Worm (Caenorhabditis elegans): ENCODE measurements around the gene F41C3.1.

Gene F41C3.1

ce11 chrII:4741527-4742187 is 10.4 kb upstream of the F41C3.1 start, which contains the start of gene acs-11 (continued):
- TF ChIP-seq sma-9 (GFP tag; optimal IDR thresholded peaks at IDR 0.05) (no peak), sma-9 (tag; optimal IDR thresholded peaks at IDR 0.05) (no peak), mab-5 (tag; optimal IDR thresholded peaks at IDR 0.05) (no peak), sma-3 (GFP tag; optimal IDR thresholded peaks at IDR 0.05) (peak; percentile 11), blmp-1 (tag; optimal IDR thresholded peaks at IDR 0.05; ENCODE audit: insufficient read depth) (no peak), elt-3 (tag; optimal IDR thresholded peaks at IDR 0.05) (no peak), nhr-23 (tag; optimal IDR thresholded peaks at IDR 0.05) (no peak)

- TF ChIP-seq mdl-1 (tag; optimal IDR thresholded peaks at IDR 0.05) (peak in 1 of 2 experiments; percentile 2), nhr-23 (tag; optimal IDR thresholded peaks at IDR 0.05) (no peak), blmp-1 (tag; optimal IDR thresholded peaks at IDR 0.05; ENCODE audit: insufficient read depth) (peak; percentile 88), lin-13 (GFP tag; optimal IDR thresholded peaks at IDR 0.05) (no peak), elt-1 (tag; optimal IDR thresholded peaks at IDR 0.05) (no peak), nhr-25 (tag; optimal IDR thresholded peaks at IDR 0.05) (peak; percentile 80), gmeb-1 (tag; optimal IDR thresholded peaks at IDR 0.05) (peak; percentile 33), F13H6.1 (tag; optimal IDR thresholded peaks at IDR 0.05) (no peak), mab-5 (tag; optimal IDR thresholded peaks at IDR 0.05) (no peak), nhr-237 (tag; optimal IDR thresholded peaks at IDR 0.05) (no peak), ztf-1 (GFP tag; conservative IDR thresholded peaks at IDR 0.05) (no peak), sem-4 (tag; optimal IDR thresholded peaks at IDR 0.05) (no peak), skn-1 (tag; optimal IDR thresholded peaks at IDR 0.05) (no peak), ztf-4 (tag; optimal IDR thresholded peaks at IDR 0.05) (peak; percentile 50), lsy-2 (tag; optimal IDR thresholded peaks at IDR 0.05) (peak in 1 of 2 experiments; percentile 37), mbf-1 (tag; optimal IDR thresholded peaks at IDR 0.05) (no peak), nhr-11 (tag; optimal IDR thresholded peaks at IDR 0.05) (peak; percentile 43), elt-3 (tag; optimal IDR thresholded peaks at IDR 0.05) (no peak), aly-2 (tag; optimal IDR thresholded peaks at IDR 0.05) (no peak), nhr-12 (tag; optimal IDR thresholded peaks at IDR 0.05) (no peak), nhr-129 (tag; optimal IDR thresholded peaks at IDR 0.05) (peak; percentile 13), unc-39 (tag; optimal IDR thresholded peaks at IDR 0.05) (no peak), sma-9 (GFP tag; optimal IDR thresholded peaks at IDR 0.05) (peak; percentile 96), sma-9 (tag; optimal IDR thresholded peaks at IDR 0.05) (peak; percentile 3), nhr-6 (tag; optimal IDR thresholded peaks at IDR 0.05) (no peak), nhr-21 (tag; optimal IDR thresholded peaks at IDR 0.05) (peak; percentile 90), fos-1 (tag; optimal IDR thresholded peaks at IDR 0.05) (peak; percentile 39), snpc-4 (tag; optimal IDR thresholded peaks at IDR 0.05) (no peak), sma-3 (GFP tag; optimal IDR thresholded peaks at IDR 0.05) (peak; percentile 85), lin-39 (tag; optimal IDR thresholded peaks at IDR 0.05) (no peak), egl-27 (tag; optimal IDR thresholded peaks at IDR 0.05) (peak; percentile 78), nhr-77 (tag; optimal IDR thresholded peaks at IDR 0.05) (no peak), crh-2 (tag; optimal IDR thresholded peaks at IDR 0.05) (peak; percentile 44), dmd-4 (tag; optimal IDR thresholded peaks at IDR 0.05) (no peak)
These were observed 6.8 kb upstream of the F41C3.1 start for ce11 chrII:4745281-4745680.

ce11 chrII:4747063-4747462 is 5.0 kb upstream of the F41C3.1 start:
- TF ChIP-seq nhr-21 (tag; optimal IDR thresholded peaks at IDR 0.05) (peak; percentile 33), lin-11 (tag; optimal IDR thresholded peaks at IDR 0.05) (no peak), sma-3 (GFP tag; optimal IDR thresholded peaks at IDR 0.05) (peak; percentile 12), unc-55 (GFP tag; optimal IDR thresholded peaks at IDR 0.05) (no peak), crh-2 (tag; optimal IDR thresholded peaks at IDR 0.05) (no peak), snpc-4 (tag; optimal IDR thresholded peaks at IDR 0.05) (no peak), nhr-10 (tag; optimal IDR thresholded peaks at IDR 0.05) (no peak), F13H6.1 (tag; optimal IDR thresholded peaks at IDR 0.05) (no peak), ceh-82 (tag; optimal IDR thresholded peaks at IDR 0.05) (no peak), sem-4 (tag; optimal IDR thresholded peaks at IDR 0.05) (no peak), Y55F3AM.14 (GFP tag; optimal IDR thresholded peaks at IDR 0.05) (no peak), gmeb-1 (tag; optimal IDR thresholded peaks at IDR 0.05) (no peak), peb-1 (tag; optimal IDR thresholded peaks at IDR 0.05) (no peak), blmp-1 (tag; optimal IDR thresholded peaks at IDR 0.05; ENCODE audit: insufficient read depth) (no peak), ama-1 (optimal IDR thresholded peaks at IDR 0.05) (no peak), sma-9 (GFP tag; optimal IDR thresholded peaks at IDR 0.05) (peak; percentile 40), sma-9 (tag; optimal IDR thresholded peaks at IDR 0.05) (no peak), lin-39 (tag; optimal IDR thresholded peaks at IDR 0.05) (no peak), zag-1 (tag; optimal IDR thresholded peaks at IDR 0.05) (no peak), skn-1 (tag; optimal IDR thresholded peaks at IDR 0.05) (no peak), elt-3 (tag; optimal IDR thresholded peaks at IDR 0.05) (no peak), nhr-237 (tag; optimal IDR thresholded peaks at IDR 0.05) (no peak), ZK546.5 (tag; optimal IDR thresholded peaks at IDR 0.05) (no peak), unc-39 (tag; optimal IDR thresholded peaks at IDR 0.05) (no peak), nhr-11 (tag; optimal IDR thresholded peaks at IDR 0.05) (no peak), nhr-77 (tag; optimal IDR thresholded peaks at IDR 0.05) (no peak), nhr-6 (tag; optimal IDR thresholded peaks at IDR 0.05) (no peak), lin-13 (GFP tag; optimal IDR thresholded peaks at IDR 0.05) (no peak), unc-62 (GFP tag; optimal IDR thresholded peaks at IDR 0.05) (no peak), elt-1 (tag; optimal IDR thresholded peaks at IDR 0.05) (no peak), lsy-2 (tag; optimal IDR thresholded peaks at IDR 0.05) (peak in 1 of 2 experiments; percentile 4), nhr-25 (tag; optimal IDR thresholded peaks at IDR 0.05) (peak; percentile 18), mdl-1 (tag; optimal IDR thresholded peaks at IDR 0.05) (no peak), C34F6.9 (tag; optimal IDR thresholded peaks at IDR 0.05) (no peak), nhr-129 (tag; optimal IDR thresholded peaks at IDR 0.05) (no peak), ztf-1 (GFP tag; conservative IDR thresholded peaks at IDR 0.05) (no peak), nhr-12 (tag; optimal IDR thresholded peaks at IDR 0.05) (no peak), aly-2 (tag; optimal IDR thresholded peaks at IDR 0.05) (no peak), mbf-1 (tag; optimal IDR thresholded peaks at IDR 0.05) (no peak)
